Fruit fly (Drosophila melanogaster): ENCODE results near the gene Uros1.

Uros1 gene

dm6 chrX:8861267-8861666, 38.8 kb downstream of the Uros1 start (continued):
- TF ChIP-seq D19A (tag; optimal IDR thresholded peaks at IDR 0.05) = no peak
- no peak for TF ChIP-seq CG6654 (GFP tag; optimal IDR thresholded peaks at IDR 0.05)
- peak; percentile 46 for TF ChIP-seq fd96Cb (tag; optimal IDR thresholded peaks at IDR 0.05)
- TF ChIP-seq CG10431 (GFP tag; optimal IDR thresholded peaks at IDR 0.05) = no peak
- TF ChIP-seq pan (optimal IDR thresholded peaks at IDR 0.05) = no peak
- peak in 1 of 2 experiments; percentile 37 for TF ChIP-seq pan (GFP tag; optimal IDR thresholded peaks at IDR 0.05 in 1 of 2, IDR thresholded peaks at IDR 0.05 in 1 of 2)
- no peak for TF ChIP-seq D (optimal IDR thresholded peaks at IDR 0.05)
- TF ChIP-seq D (GFP tag; optimal IDR thresholded peaks at IDR 0.05) = peak; percentile 41
- peak; percentile 46 for TF ChIP-seq CG7839 (tag; optimal IDR thresholded peaks at IDR 0.05)
- no peak for TF ChIP-seq CG5953 (GFP tag; IDR thresholded peaks at IDR 0.05)
- TF ChIP-seq CG11504 (tag; optimal IDR thresholded peaks at IDR 0.05) = peak; percentile 67
- no peak for TF ChIP-seq CG31388 (GFP tag; optimal IDR thresholded peaks at IDR 0.05)
- TF ChIP-seq CG11723 (GFP tag; optimal IDR thresholded peaks at IDR 0.05) = peak; percentile 9
- no peak for TF ChIP-seq Sin3A (optimal IDR thresholded peaks at IDR 0.05)
- TF ChIP-seq CG11456 (GFP tag; IDR thresholded peaks at IDR 0.05) = no peak
- TF ChIP-seq CG12769 (tag; optimal IDR thresholded peaks at IDR 0.05) = no peak
- no peak for TF ChIP-seq fd102C (GFP tag; optimal IDR thresholded peaks at IDR 0.05)
- TF ChIP-seq CG12942 (GFP tag; optimal IDR thresholded peaks at IDR 0.05) = no peak
- TF ChIP-seq sim (GFP tag; IDR thresholded peaks at IDR 0.05) = no peak
- TF ChIP-seq CG3726 (GFP tag; IDR thresholded peaks at IDR 0.05) = 0 out of 3 replicates have a peak, but pooled peaks have one; percentile 9
- TF ChIP-seq Bdp1 (GFP tag; optimal IDR thresholded peaks at IDR 0.05) = no peak
- TF ChIP-seq Nf-YB (GFP tag; optimal IDR thresholded peaks at IDR 0.05) = no peak
- no peak for TF ChIP-seq Optix (GFP tag; IDR thresholded peaks at IDR 0.05)
- no peak for TF ChIP-seq HLHmδ (GFP tag; optimal IDR thresholded peaks at IDR 0.05)
- peak; percentile 71; the same call in 2 of the 3 replicates for TF ChIP-seq ci (GFP tag; IDR thresholded peaks at IDR 0.05)
- no peak for TF ChIP-seq CG2199 (GFP tag; IDR thresholded peaks at IDR 0.05)
- peak; percentile 87 for TF ChIP-seq Drgx (GFP tag; IDR thresholded peaks at IDR 0.05)
- no peak for TF ChIP-seq lilli (GFP tag; optimal IDR thresholded peaks at IDR 0.05)
- TF ChIP-seq hkb (optimal IDR thresholded peaks at IDR 0.05) = no peak
- peak; percentile 49; the same call in 1 of the 2 replicates for TF ChIP-seq hkb (GFP tag; IDR thresholded peaks at IDR 0.05)
- no peak for TF ChIP-seq kay (GFP tag; optimal IDR thresholded peaks at IDR 0.05)
- TF ChIP-seq mam (GFP tag; optimal IDR thresholded peaks at IDR 0.05) = no peak
- TF ChIP-seq CG7357 (GFP tag; IDR thresholded peaks at IDR 0.05) = no peak
- no peak for TF ChIP-seq CG4328 (GFP tag; optimal IDR thresholded peaks at IDR 0.05)
- no peak for TF ChIP-seq ash1 (GFP tag; optimal IDR thresholded peaks at IDR 0.05)
- no peak for TF ChIP-seq tna (GFP tag; IDR thresholded peaks at IDR 0.05; ENCODE audit: partially characterized antibody)
- TF ChIP-seq Blimp-1 (GFP tag; optimal IDR thresholded peaks at IDR 0.05) = peak; percentile 64
- no peak for TF ChIP-seq Lpt (GFP tag; optimal IDR thresholded peaks at IDR 0.05)
- TF ChIP-seq CG15479 (GFP tag; optimal IDR thresholded peaks at IDR 0.05) = no peak
- no peak for TF ChIP-seq HmgD (GFP tag; optimal IDR thresholded peaks at IDR 0.05)
- TF ChIP-seq Opbp (GFP tag; IDR thresholded peaks at IDR 0.05; ENCODE audit: partially characterized antibody) = no peak
- no peak for TF ChIP-seq cwo (GFP tag; optimal IDR thresholded peaks at IDR 0.05)
- TF ChIP-seq CG2678 (tag; optimal IDR thresholded peaks at IDR 0.05) = peak; percentile 56
- no peak for TF ChIP-seq z (GFP tag; IDR thresholded peaks at IDR 0.05)
- TF ChIP-seq dpn (GFP tag; optimal IDR thresholded peaks at IDR 0.05) = peak in 1 of 2 experiments; percentile 37
- TF ChIP-seq ac (GFP tag; optimal IDR thresholded peaks at IDR 0.05) = no peak
- TF ChIP-seq CG9876 (GFP tag; optimal IDR thresholded peaks at IDR 0.05) = no peak
- TF ChIP-seq rib (GFP tag; IDR thresholded peaks at IDR 0.05) = no peak
- TF ChIP-seq Nf-YA (GFP tag; IDR thresholded peaks at IDR 0.05) = no peak
- no peak for TF ChIP-seq CkIIα-i1 (GFP tag; IDR thresholded peaks at IDR 0.05)
- TF ChIP-seq Camta (GFP tag; optimal IDR thresholded peaks at IDR 0.05) = peak; percentile 25
- no peak for TF ChIP-seq CG8359 (GFP tag; optimal IDR thresholded peaks at IDR 0.05; ENCODE audit: borderline replicate concordance)
- no peak for TF ChIP-seq crol (GFP tag; IDR thresholded peaks at IDR 0.05)

Measured in whole organism, embryonic.